Fruit fly (Drosophila melanogaster): ENCODE data around the gene ATPsynE.

Gene ATPsynE

DNA sequence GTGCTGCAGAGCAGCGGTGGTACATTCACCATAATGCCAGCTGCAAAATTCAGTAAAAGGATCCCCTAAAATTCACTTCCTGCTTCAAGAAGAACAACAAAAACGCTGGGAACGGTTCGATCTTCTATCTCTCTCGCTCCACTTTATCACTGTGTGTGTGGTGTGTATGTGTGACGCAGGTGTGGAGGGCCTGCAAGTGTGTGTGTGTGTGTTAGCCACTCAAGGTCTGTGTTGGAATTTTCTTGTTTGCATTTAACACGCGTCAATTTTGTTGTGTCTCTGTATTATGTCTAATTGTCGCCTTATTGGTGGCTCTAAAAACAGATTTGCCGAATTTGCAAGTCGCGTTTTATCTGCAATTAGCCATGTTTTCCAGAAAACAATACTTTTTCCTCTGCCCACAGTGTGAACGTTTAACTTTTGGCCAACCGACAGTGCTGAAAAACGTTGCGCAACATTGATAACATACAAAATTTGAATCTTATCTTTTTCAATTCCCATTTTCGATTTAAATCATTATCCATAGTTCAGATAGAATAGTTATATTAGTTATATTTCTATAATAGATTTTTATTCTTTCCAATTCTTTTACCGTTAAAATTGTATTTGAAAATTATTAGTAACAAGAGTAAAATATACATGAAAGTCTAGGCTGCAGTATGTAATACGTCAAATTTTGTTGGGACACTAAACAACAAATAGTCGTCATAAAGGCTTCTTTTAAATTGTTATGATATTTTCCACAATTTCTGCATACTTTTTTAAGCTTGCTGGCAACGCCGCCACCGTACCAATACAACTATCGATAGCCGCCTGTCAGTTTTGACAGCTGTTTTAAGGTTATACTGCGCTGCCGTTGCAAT lies at the start of gene ATPsynE, which contains the start of gene Afti:
ATPsynE (plus strand) TSS at position 698 of the 863 bp plus-strand sequence.
Afti (minus strand) TSS at position 440 of the 863 bp plus-strand sequence.
- no peak for TF ChIP-seq toe (GFP tag; optimal IDR thresholded peaks at IDR 0.05)
- TF ChIP-seq cic (GFP tag; optimal IDR thresholded peaks at IDR 0.05), result no peak
- peak; percentile 62 for TF ChIP-seq tj (GFP tag; optimal IDR thresholded peaks at IDR 0.05)
- peak; percentile 77 for TF ChIP-seq CG7045 (GFP tag; optimal IDR thresholded peaks at IDR 0.05)
- TF ChIP-seq Clk (GFP tag; optimal IDR thresholded peaks at IDR 0.05), result peak; percentile 79
- TF ChIP-seq CG33017 (tag; optimal IDR thresholded peaks at IDR 0.05), result peak; percentile 56
- TF ChIP-seq CG12768 (GFP tag; optimal IDR thresholded peaks at IDR 0.05), result peak; percentile 77
- TF ChIP-seq CG14711 (tag; optimal IDR thresholded peaks at IDR 0.05), result peak; percentile 30
- peak; percentile 84 for TF ChIP-seq ovo (GFP tag; optimal IDR thresholded peaks at IDR 0.05)
- TF ChIP-seq pad (GFP tag; optimal IDR thresholded peaks at IDR 0.05), result peak; percentile 44
- peak; percentile 41 for TF ChIP-seq Crg-1 (GFP tag; optimal IDR thresholded peaks at IDR 0.05)
- TF ChIP-seq CG11617 (GFP tag; optimal IDR thresholded peaks at IDR 0.05), result peak; percentile 75
- peak; percentile 77 for TF ChIP-seq CG1620 (GFP tag; optimal IDR thresholded peaks at IDR 0.05)
- peak; percentile 44 for TF ChIP-seq Mnt (GFP tag; optimal IDR thresholded peaks at IDR 0.05)
- no peak for TF ChIP-seq kay (GFP tag; ENCODE audit: borderline replicate concordance)
- TF ChIP-seq CG7101 (tag; optimal IDR thresholded peaks at IDR 0.05), result peak; percentile 66

DNA sequence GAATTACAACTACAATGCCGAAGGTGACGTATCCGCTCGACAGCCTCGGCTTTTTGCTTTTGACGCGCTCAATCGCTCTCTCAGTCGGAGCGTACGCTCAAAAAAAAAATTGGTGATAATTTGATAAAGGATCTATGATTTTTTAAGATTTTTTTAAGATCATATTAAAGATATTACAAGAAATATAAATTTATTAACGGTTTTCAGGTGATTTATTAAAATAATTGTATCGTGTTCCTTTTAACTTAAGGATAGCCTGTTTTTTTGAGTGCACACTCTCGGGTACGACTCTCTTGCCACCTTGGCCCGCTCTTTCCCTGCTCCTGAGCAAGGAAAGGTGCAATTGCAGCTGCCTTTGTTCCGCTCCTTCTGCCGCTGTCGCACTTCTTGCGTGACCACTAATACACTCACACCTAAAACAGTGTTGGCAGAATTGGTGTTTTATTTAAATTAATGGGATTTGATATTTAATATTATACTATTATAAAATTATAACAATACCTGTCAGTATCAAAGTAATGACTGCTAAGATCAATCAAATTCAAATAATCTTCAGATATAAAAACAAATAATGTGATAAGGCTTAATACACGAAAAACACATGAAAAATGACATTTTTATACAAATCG lies 48.7 kb upstream of the ATPsynE start:
- TF ChIP-seq CG12768 (GFP tag; optimal IDR thresholded peaks at IDR 0.05) (peak; percentile 42), Mnt (GFP tag; optimal IDR thresholded peaks at IDR 0.05) (no peak), ovo (GFP tag; optimal IDR thresholded peaks at IDR 0.05) (no peak), kay (GFP tag; ENCODE audit: borderline replicate concordance) (peak; percentile 64), CG33017 (tag; optimal IDR thresholded peaks at IDR 0.05) (peak; percentile 80), CG11617 (GFP tag; optimal IDR thresholded peaks at IDR 0.05) (peak; percentile 1), CG14711 (tag; optimal IDR thresholded peaks at IDR 0.05) (peak; percentile 65), CG1620 (GFP tag; optimal IDR thresholded peaks at IDR 0.05) (no peak), CG7045 (GFP tag; optimal IDR thresholded peaks at IDR 0.05) (peak; percentile 71), Crg-1 (GFP tag; optimal IDR thresholded peaks at IDR 0.05) (no peak), Clk (GFP tag; optimal IDR thresholded peaks at IDR 0.05) (peak; percentile 41), pad (GFP tag; optimal IDR thresholded peaks at IDR 0.05) (no peak), CG5204 (GFP tag; optimal IDR thresholded peaks at IDR 0.05) (peak; percentile 36), Hr96 (GFP tag; optimal IDR thresholded peaks at IDR 0.05) (no peak), tj (GFP tag; optimal IDR thresholded peaks at IDR 0.05) (no peak), bab1 (GFP tag; optimal IDR thresholded peaks at IDR 0.05) (no peak), CG7101 (tag; optimal IDR thresholded peaks at IDR 0.05) (peak; percentile 60), cnc (optimal IDR thresholded peaks at IDR 0.05) (no peak), cic (GFP tag; optimal IDR thresholded peaks at IDR 0.05) (no peak), toe (GFP tag; optimal IDR thresholded peaks at IDR 0.05) (peak; percentile 32)

DNA sequence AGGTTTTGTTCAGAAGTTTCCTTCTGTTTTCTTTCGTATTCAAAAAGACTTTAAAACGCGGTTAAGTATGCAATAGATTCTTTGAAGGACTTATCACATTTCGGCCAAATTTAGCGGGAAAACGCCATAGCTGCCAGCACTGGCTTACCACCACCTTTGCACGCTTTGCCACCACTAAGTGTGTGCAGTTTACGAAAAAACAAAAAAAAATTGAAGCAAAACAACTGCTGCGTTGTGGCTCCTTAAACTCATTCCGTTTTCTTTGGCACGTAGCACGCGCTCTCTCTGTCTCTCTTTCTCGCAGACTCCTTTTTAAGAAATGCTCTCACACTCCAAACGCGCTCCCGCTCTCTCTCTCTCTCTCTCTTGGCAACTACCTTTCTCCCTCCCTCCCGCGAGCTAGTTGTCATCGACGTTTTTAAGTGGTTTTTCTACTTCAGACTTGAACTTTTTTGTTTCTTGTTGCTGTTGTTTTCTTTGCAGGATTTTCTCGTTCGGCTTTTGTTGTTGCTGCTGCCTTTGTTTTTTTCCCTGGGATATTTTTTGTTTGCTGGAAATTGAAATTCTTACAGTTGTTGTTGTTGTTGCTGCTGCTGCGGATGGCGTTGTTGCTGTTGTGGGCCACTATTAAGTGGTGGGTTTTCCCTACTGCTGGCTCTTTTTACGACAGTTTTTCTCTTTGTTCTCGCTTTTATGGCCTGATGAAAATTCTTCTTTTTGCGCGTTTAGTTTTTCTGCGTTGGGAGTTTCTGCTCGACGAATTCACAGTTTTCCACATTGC lies 48.0 kb upstream of the ATPsynE start:
- TF ChIP-seq kay (GFP tag; ENCODE audit: borderline replicate concordance), result no peak
- no peak for TF ChIP-seq cnc (optimal IDR thresholded peaks at IDR 0.05)
- TF ChIP-seq CG7045 (GFP tag; optimal IDR thresholded peaks at IDR 0.05), result no peak

DNA sequence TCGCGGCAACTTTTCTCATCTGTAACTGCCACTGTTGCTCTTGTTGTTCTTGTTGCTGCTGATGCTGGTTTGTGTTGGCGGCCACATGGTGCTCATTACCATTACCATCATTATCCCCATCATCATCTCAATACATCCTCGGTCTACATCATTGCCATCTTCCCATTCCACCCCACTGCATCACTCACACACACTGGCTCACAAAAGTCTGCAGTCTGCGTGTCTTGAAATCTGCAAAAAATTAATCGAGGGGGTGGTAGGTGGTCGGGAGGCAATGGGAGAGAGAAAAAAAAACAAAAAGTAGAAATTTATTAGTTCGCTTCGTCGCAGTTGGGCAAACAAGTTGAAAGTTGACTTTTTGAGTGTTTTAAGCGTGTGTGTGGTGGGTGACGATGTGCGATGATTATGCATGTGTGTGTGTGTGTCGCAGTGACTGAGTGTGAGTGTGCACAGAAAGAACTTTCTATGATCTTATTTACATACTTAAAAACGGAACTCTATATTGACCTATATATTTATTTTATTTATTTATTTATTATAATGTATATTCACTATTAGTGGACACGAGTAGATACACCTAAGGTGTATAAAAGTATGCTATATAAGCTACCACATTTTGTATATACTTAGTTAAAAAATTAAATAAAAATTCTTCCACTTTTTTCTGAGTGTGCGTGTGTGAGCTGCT lies 47.3 kb upstream of the ATPsynE start:
- TF ChIP-seq cic (GFP tag; optimal IDR thresholded peaks at IDR 0.05), result no peak
- no peak for TF ChIP-seq CG12768 (GFP tag; optimal IDR thresholded peaks at IDR 0.05)
- no peak for TF ChIP-seq Hr96 (GFP tag; optimal IDR thresholded peaks at IDR 0.05)
- TF ChIP-seq cnc (optimal IDR thresholded peaks at IDR 0.05), result no peak
- TF ChIP-seq tj (GFP tag; optimal IDR thresholded peaks at IDR 0.05), result no peak
- no peak for TF ChIP-seq ovo (GFP tag; optimal IDR thresholded peaks at IDR 0.05)
- no peak for TF ChIP-seq CG7045 (GFP tag; optimal IDR thresholded peaks at IDR 0.05)
- TF ChIP-seq Mnt (GFP tag; optimal IDR thresholded peaks at IDR 0.05), result no peak
- TF ChIP-seq CG1620 (GFP tag; optimal IDR thresholded peaks at IDR 0.05), result no peak
- TF ChIP-seq toe (GFP tag; optimal IDR thresholded peaks at IDR 0.05), result no peak
- no peak for TF ChIP-seq CG33017 (tag; optimal IDR thresholded peaks at IDR 0.05)
- no peak for TF ChIP-seq pad (GFP tag; optimal IDR thresholded peaks at IDR 0.05)
- no peak for TF ChIP-seq Crg-1 (GFP tag; optimal IDR thresholded peaks at IDR 0.05)
- TF ChIP-seq kay (GFP tag; ENCODE audit: borderline replicate concordance), result no peak
- no peak for TF ChIP-seq Clk (GFP tag; optimal IDR thresholded peaks at IDR 0.05)
- TF ChIP-seq CG5204 (GFP tag; optimal IDR thresholded peaks at IDR 0.05), result no peak
- no peak for TF ChIP-seq CG7101 (tag; optimal IDR thresholded peaks at IDR 0.05)

DNA sequence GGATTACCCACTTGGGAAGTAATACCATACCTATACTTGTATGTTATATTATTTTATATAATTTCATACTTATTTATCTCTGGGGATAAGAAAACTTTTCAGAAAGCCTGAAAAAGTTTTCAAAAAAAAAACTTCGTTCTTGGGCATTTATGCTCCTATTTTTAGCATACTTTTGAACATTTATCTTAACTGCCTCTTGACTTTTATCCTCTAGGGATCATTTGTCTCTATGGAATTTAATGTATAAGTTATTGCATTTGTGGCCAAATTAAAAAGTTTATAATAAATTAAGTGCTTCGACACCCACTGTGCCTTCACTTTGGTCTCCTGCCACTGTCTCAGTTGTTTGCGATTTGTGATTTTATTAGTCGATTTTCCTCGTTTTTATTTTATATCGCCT lies 46.4 kb upstream of the ATPsynE start:
- TF ChIP-seq bab1 (GFP tag; optimal IDR thresholded peaks at IDR 0.05) (no peak), CG11617 (GFP tag; optimal IDR thresholded peaks at IDR 0.05) (no peak)

Measured in whole organism, adult.